Worm (Caenorhabditis elegans) whole organism, L4 larva: ENCODE results near the gene F57A8.7.

Experiments
- F10B5.3 ChIP-seq: sonication (generic microtip); optimal IDR thresholded peaks from 2 replicates; lab custom pipeline; 2016; ENCODE audit warnings: mild to moderate bottlenecking, missing genetic modification characterization, missing compliant biosample characterization
- R02D3.7 ChIP-seq: fragments of 150-350 bp; sonication (generic microtip); optimal IDR thresholded peaks from 3 replicates; lab custom pipeline; 2014; ENCODE audit warnings: missing biosample characterization, missing genetic modification characterization
- aha-1 ChIP-seq: fragments of 150-350 bp; peaks from one replicate; lab custom pipeline; 2014; ENCODE audit warnings: missing biosample characterization, missing genetic modification characterization
- ceh-82 ChIP-seq: sonication (generic microtip); optimal IDR thresholded peaks from 2 replicates; lab custom pipeline; 2017; ENCODE audit warnings: missing biosample characterization, missing genetic modification characterization
- egl-27 ChIP-seq: sonication (generic microtip); optimal IDR thresholded peaks from 3 replicates; lab custom pipeline; 2017; ENCODE audit warnings: missing biosample characterization, missing genetic modification reagents, missing genetic modification characterization
- fkh-10 ChIP-seq: fragments of 150-350 bp; optimal IDR thresholded peaks from 2 replicates; lab custom pipeline; 2014; ENCODE audit warnings: missing biosample characterization, missing genetic modification reagents, missing genetic modification characterization
- jun-1 ChIP-seq: fragments of 150-350 bp; optimal IDR thresholded peaks from 2 replicates; lab custom pipeline; 2014; ENCODE audit warnings: missing biosample characterization, missing genetic modification reagents, missing genetic modification characterization
- lin-15B ChIP-seq: fragments of 150-350 bp; sonication (generic microtip); optimal IDR thresholded peaks from 3 replicates; lab custom pipeline; 2014; ENCODE audit warnings: missing biosample characterization, missing genetic modification characterization
- lin-38 ChIP-seq: fragments of 200-800 bp; sonication (Bioruptor generic); IDR thresholded peaks from 2 replicates; pipeline ENCODE4 v1.3.6; 2022; ENCODE audit warnings: missing genetic modification reagents, missing genetic modification characterization, missing compliant biosample characterization
- mes-2 ChIP-seq: sonication (generic microtip); optimal IDR thresholded peaks from 2 replicates; lab custom pipeline; 2016; ENCODE audit warnings: missing genotype, mild to moderate bottlenecking, missing genetic modification characterization, missing compliant biosample characterization; ENCODE audit not compliant: poor library complexity, severe bottlenecking
- nhr-10 ChIP-seq: fragments of 150-350 bp; optimal IDR thresholded peaks from 2 replicates; lab custom pipeline; 2014; ENCODE audit warnings: missing biosample characterization, missing genetic modification characterization
- nhr-11 ChIP-seq: fragments of 150-350 bp; optimal IDR thresholded peaks from 2 replicates; lab custom pipeline; 2014; ENCODE audit warnings: missing biosample characterization, missing genetic modification characterization
- ztf-11 ChIP-seq: fragments of 150-350 bp; optimal IDR thresholded peaks from 2 replicates; lab custom pipeline; 2014; ENCODE audit warnings: missing biosample characterization, missing genetic modification characterization

DNA sequence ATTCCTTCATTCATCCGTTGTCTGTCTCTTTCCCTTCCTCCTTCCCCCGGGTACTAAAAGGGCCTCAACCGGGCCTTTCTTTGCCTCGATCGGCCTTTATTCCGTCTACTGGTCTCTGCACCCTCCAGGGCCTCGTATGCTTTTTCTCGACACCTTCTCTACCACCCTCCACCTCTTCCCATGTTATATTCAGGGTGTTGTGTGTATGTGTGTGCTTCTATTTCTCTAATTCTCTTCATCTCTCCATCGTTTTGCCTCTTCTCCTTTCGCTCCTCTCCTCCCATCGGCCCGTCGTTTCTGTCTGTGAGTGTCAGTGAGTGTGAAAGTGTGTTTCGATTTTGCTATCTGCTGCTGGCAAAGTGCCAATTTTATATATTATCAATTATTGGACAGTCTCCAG is 35.7 kb upstream of the F57A8.7 start:
- TF ChIP-seq nhr-11 (tag; lab: Kevin White, UChicago) (no peak), lin-38 (GFP tag; lab: Robert Waterston, UW) (no peak; the same call in 1 of the 2 replicates), ceh-82 (no peak), fkh-10 (GFP tag; lab: Kevin White, UChicago) (no peak), lin-15B (tag; lab: Kevin White, UChicago) (no peak), F10B5.3 (tag; lab: Kevin White, UChicago) (no peak), R02D3.7 (tag; lab: Kevin White, UChicago) (no peak), mes-2 (tag; lab: Kevin White, UChicago) (peak; percentile 82), aha-1 (tag; lab: Kevin White, UChicago) (peak; percentile 97), ztf-11 (tag; lab: Kevin White, UChicago) (no peak), jun-1 (peak; percentile 55), nhr-10 (tag; lab: Kevin White, UChicago) (no peak), egl-27 (tag; lab: Kevin White, UChicago) (no peak)
